Worm (Caenorhabditis elegans): Measurements from ENCODE around the gene F19F10.11.

DNA sequence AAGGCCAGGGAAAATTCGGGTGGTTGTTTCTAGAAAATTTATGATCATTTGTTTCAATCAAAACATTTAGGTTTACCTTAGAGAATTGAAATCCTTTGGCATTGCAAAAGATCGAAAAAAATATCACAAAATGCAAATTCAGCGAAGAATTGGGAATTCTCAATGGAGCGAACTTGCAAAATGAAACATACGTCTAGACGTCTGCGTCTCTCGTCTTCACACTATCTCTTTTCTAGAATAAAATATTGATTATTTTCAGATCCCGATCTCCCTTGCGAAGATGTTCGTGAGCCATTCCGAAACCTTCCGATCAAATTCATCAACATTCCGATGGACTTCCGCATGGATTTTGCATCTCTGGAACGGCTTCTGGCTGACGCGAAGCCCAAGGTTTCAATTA lies 7.1 kb downstream of the F19F10.11 start, which contains the start of gene ets-6:
- TF ChIP-seq hnd-1 (tag; optimal IDR thresholded peaks at IDR 0.05) (no peak), tbx-11 (GFP tag; IDR thresholded peaks at IDR 0.05) (no peak), ets-7 (tag; optimal IDR thresholded peaks at IDR 0.05) (no peak), hmbx-1 (tag; optimal IDR thresholded peaks at IDR 0.05) (no peak), ama-1 (optimal IDR thresholded peaks at IDR 0.05) (no peak), ceh-36 (tag; optimal IDR thresholded peaks at IDR 0.05) (no peak), scrt-1 (GFP tag; IDR thresholded peaks at IDR 0.05) (no peak), flt-1 (GFP tag; IDR thresholded peaks at IDR 0.05) (no peak), tra-4 (tag; optimal IDR thresholded peaks at IDR 0.05) (no peak), tbx-37 (GFP tag; conservative IDR thresholded peaks at IDR 0.05) (no peak), aly-1 (tag; optimal IDR thresholded peaks at IDR 0.05) (no peak), F13C5.2 (tag; optimal IDR thresholded peaks at IDR 0.05) (no peak), B0310.2 (tag; optimal IDR thresholded peaks at IDR 0.05) (no peak), sea-1 (GFP tag; conservative IDR thresholded peaks at IDR 0.05) (no peak)
